Worm (Caenorhabditis elegans): Measurements from ENCODE around the gene C50F4.6.

ce11 chrV:9500826-9501451 lies 45.0 kb upstream of the C50F4.6 start, which contains the start of gene swt-5:
- TF ChIP-seq nhr-12 (tag; optimal IDR thresholded peaks at IDR 0.05) (no peak), ceh-9 (tag; optimal IDR thresholded peaks at IDR 0.05) (no peak), R02D3.7 (tag; optimal IDR thresholded peaks at IDR 0.05) (no peak), nhr-237 (tag; optimal IDR thresholded peaks at IDR 0.05) (no peak), aly-2 (tag; optimal IDR thresholded peaks at IDR 0.05) (no peak)

Data from whole organism, L3 larva.